Fruit fly (Drosophila melanogaster) S2 (cell line): ENCODE measurements around the gene hh.

ENCODE experiments used
- CG8478 ChIP-seq: fragments of >200 bp; optimal IDR thresholded peaks from 2 replicates; lab custom pipeline; 2018
- CTCF ChIP-seq, 2 experiments: fragments of >200 bp; optimal IDR thresholded peaks; 2 replicates each; lab custom pipeline; 2018

- no peak for TF ChIP-seq CTCF (optimal IDR thresholded peaks at IDR 0.05; lab: Kevin White, UChicago)
- TF ChIP-seq CG8478 (lab: Kevin White, UChicago) = no peak
Observed at dm6 chr3R:23174739-23175138, 33.0 kb upstream of the hh start.
